Worm (Caenorhabditis elegans) whole organism, late embryonic: Measurements from ENCODE around the gene flp-14.
A peak's percentile ranks its signal among the peaks of the same experiment; 100 is the strongest.

ENCODE experiments used
- C38D4.7 ChIP-seq: fragments of 200-800 bp; sonication (Bioruptor generic); optimal IDR thresholded peaks from 2 replicates; lab custom pipeline; 2018; ENCODE audit warnings: mild to moderate bottlenecking, missing genetic modification characterization, moderate library complexity, missing compliant biosample characterization
- F13H6.1 ChIP-seq: sonication (generic microtip); optimal IDR thresholded peaks from 2 replicates; lab custom pipeline; 2016; ENCODE audit warnings: missing genetic modification characterization, missing compliant biosample characterization
- K02D7.2 ChIP-seq: sonication (generic microtip); optimal IDR thresholded peaks from 2 replicates; lab custom pipeline; 2017; ENCODE audit warnings: mild to moderate bottlenecking, missing genetic modification characterization, missing compliant biosample characterization
- K09A11.1 ChIP-seq: sonication (generic microtip); optimal IDR thresholded peaks from 2 replicates; lab custom pipeline; 2017; ENCODE audit warnings: antibody characterized with exemption, mild to moderate bottlenecking, missing genetic modification characterization, missing compliant biosample characterization; ENCODE audit not compliant: insufficient read depth
- ahr-1 ChIP-seq: sonication (generic microtip); optimal IDR thresholded peaks from 2 replicates; lab custom pipeline; 2016; ENCODE audit warnings: missing genetic modification characterization, missing compliant biosample characterization
- ama-1 ChIP-seq: fragments of 150-350 bp; optimal IDR thresholded peaks from 2 replicates; lab custom pipeline; 2014
- ceh-14 ChIP-seq: sonication (generic microtip); optimal IDR thresholded peaks from 2 replicates; lab custom pipeline; 2016; ENCODE audit warnings: missing genotype, missing genetic modification characterization, missing compliant biosample characterization
- ceh-24 ChIP-seq: sonication (generic microtip); optimal IDR thresholded peaks from 2 replicates; lab custom pipeline; 2016; ENCODE audit warnings: mild to moderate bottlenecking, missing genetic modification characterization, missing compliant biosample characterization
- ceh-31 ChIP-seq: sonication (generic microtip); optimal IDR thresholded peaks from 2 replicates; lab custom pipeline; 2016; ENCODE audit warnings: missing genetic modification characterization, missing compliant biosample characterization
- ceh-34 ChIP-seq: sonication (generic microtip); optimal IDR thresholded peaks from 2 replicates; lab custom pipeline; 2016; ENCODE audit warnings: mild to moderate bottlenecking, missing genetic modification characterization, missing compliant biosample characterization
- ceh-45 ChIP-seq: fragments of 200-800 bp; sonication (Bioruptor generic); IDR thresholded peaks from 2 replicates; pipeline ENCODE4 v1.3.6; 2022; ENCODE audit warnings: missing genetic modification reagents, missing genetic modification characterization, missing compliant biosample characterization
- ceh-48 ChIP-seq: sonication (generic microtip); optimal IDR thresholded peaks from 2 replicates; lab custom pipeline; 2016; ENCODE audit warnings: missing genetic modification characterization, inconsistent platforms, missing compliant biosample characterization
- ceh-9 ChIP-seq: sonication (generic microtip); optimal IDR thresholded peaks from 2 replicates; lab custom pipeline; 2016; ENCODE audit warnings: mild to moderate bottlenecking, missing genetic modification characterization, inconsistent platforms, missing compliant biosample characterization
- elt-2 ChIP-seq: sonication (generic microtip); optimal IDR thresholded peaks from 2 replicates; lab custom pipeline; 2016; ENCODE audit warnings: missing genetic modification reagents, missing genetic modification characterization, missing compliant biosample characterization
- elt-4 ChIP-seq: sonication (generic microtip); optimal IDR thresholded peaks from 2 replicates; lab custom pipeline; 2016; ENCODE audit warnings: missing genetic modification characterization, missing compliant biosample characterization
- ets-4 ChIP-seq: sonication (generic microtip); optimal IDR thresholded peaks from 2 replicates; lab custom pipeline; 2016; ENCODE audit warnings: missing genetic modification characterization, missing compliant biosample characterization
- eyg-1 ChIP-seq: sonication (generic microtip); optimal IDR thresholded peaks from 2 replicates; lab custom pipeline; 2016; ENCODE audit warnings: missing genotype, missing genetic modification characterization, missing compliant biosample characterization
- fkh-10 ChIP-seq: fragments of 150-350 bp; optimal IDR thresholded peaks from 2 replicates; lab custom pipeline; 2014; ENCODE audit warnings: missing biosample characterization, missing genetic modification reagents, missing genetic modification characterization
- fkh-6 ChIP-seq: sonication (generic microtip); optimal IDR thresholded peaks from 2 replicates; lab custom pipeline; 2016; ENCODE audit warnings: missing genetic modification characterization, missing compliant biosample characterization
- hlh-8 ChIP-seq: sonication (generic microtip); optimal IDR thresholded peaks from 2 replicates; lab custom pipeline; 2016; ENCODE audit warnings: missing genotype, missing genetic modification characterization, missing compliant biosample characterization
- lim-6 ChIP-seq: sonication (generic microtip); optimal IDR thresholded peaks from 2 replicates; lab custom pipeline; 2016; ENCODE audit warnings: missing genetic modification characterization, missing compliant biosample characterization
- madf-2 ChIP-seq: sonication (generic microtip); optimal IDR thresholded peaks from 2 replicates; lab custom pipeline; 2017; ENCODE audit warnings: missing genetic modification characterization, missing compliant biosample characterization
- mec-3 ChIP-seq: sonication (generic microtip); optimal IDR thresholded peaks from 2 replicates; lab custom pipeline; 2016; ENCODE audit warnings: borderline replicate concordance, missing genetic modification characterization, missing compliant biosample characterization
- nfya-1 ChIP-seq: sonication (generic microtip); optimal IDR thresholded peaks from 2 replicates; lab custom pipeline; 2017; ENCODE audit warnings: missing genetic modification characterization, mild to moderate bottlenecking, missing compliant biosample characterization, antibody characterized with exemption, moderate library complexity
- nhr-11 ChIP-seq: fragments of 150-350 bp; optimal IDR thresholded peaks from 2 replicates; lab custom pipeline; 2014; ENCODE audit warnings: missing biosample characterization, missing genetic modification characterization
- npax-4 ChIP-seq: sonication (generic microtip); optimal IDR thresholded peaks from 2 replicates; lab custom pipeline; 2016; ENCODE audit warnings: missing genetic modification characterization, missing compliant biosample characterization
- pag-3 ChIP-seq: sonication (generic microtip); optimal IDR thresholded peaks from 2 replicates; lab custom pipeline; 2016; ENCODE audit warnings: missing compliant biosample characterization, missing genetic modification characterization, borderline replicate concordance
- pat-9 ChIP-seq: fragments of 200-800 bp; sonication (Bioruptor generic); optimal IDR thresholded peaks from 2 replicates; lab custom pipeline; 2018; ENCODE audit warnings: mild to moderate bottlenecking, missing genetic modification characterization, moderate library complexity, missing compliant biosample characterization
- ref-2 ChIP-seq: sonication (generic microtip); optimal IDR thresholded peaks from 2 replicates; lab custom pipeline; 2016; ENCODE audit warnings: missing genetic modification characterization, missing compliant biosample characterization
- sdc-2 ChIP-seq: sonication (generic microtip); optimal IDR thresholded peaks from 2 replicates; lab custom pipeline; 2016; ENCODE audit warnings: missing genotype, missing genetic modification characterization, missing compliant biosample characterization
- sox-4 ChIP-seq: sonication (generic microtip); optimal IDR thresholded peaks from 2 replicates; lab custom pipeline; 2017; ENCODE audit warnings: mild to moderate bottlenecking, missing genetic modification characterization, inconsistent platforms, missing compliant biosample characterization
- syd-9 ChIP-seq: sonication (generic microtip); optimal IDR thresholded peaks from 2 replicates; lab custom pipeline; 2016; ENCODE audit warnings: mild to moderate bottlenecking, missing genetic modification characterization, moderate library complexity, missing compliant biosample characterization
- unc-3 ChIP-seq, 2 experiments: fragments of 200-800 bp in 1 of 2; sonication (Bioruptor generic) in 1 of 2; sonication (generic microtip) in 1 of 2; conservative IDR thresholded peaks in 1 of 2; optimal IDR thresholded peaks in 1 of 2; 2 replicates each; pipeline versions ENCODE4 v1.3.6 to Lab custom; 2016 to 2022; ENCODE audit warnings: missing compliant biosample characterization in 2 of 2, missing genetic modification characterization in 2 of 2, missing genetic modification reagents in 1 of 2
- unc-42 ChIP-seq: sonication (generic microtip); optimal IDR thresholded peaks from 2 replicates; lab custom pipeline; 2016; ENCODE audit warnings: missing genotype, missing genetic modification characterization, missing compliant biosample characterization
- zip-5 ChIP-seq: sonication (generic microtip); optimal IDR thresholded peaks from 2 replicates; lab custom pipeline; 2016; ENCODE audit warnings: missing genetic modification characterization, missing compliant biosample characterization

flp-14 gene

DNA sequence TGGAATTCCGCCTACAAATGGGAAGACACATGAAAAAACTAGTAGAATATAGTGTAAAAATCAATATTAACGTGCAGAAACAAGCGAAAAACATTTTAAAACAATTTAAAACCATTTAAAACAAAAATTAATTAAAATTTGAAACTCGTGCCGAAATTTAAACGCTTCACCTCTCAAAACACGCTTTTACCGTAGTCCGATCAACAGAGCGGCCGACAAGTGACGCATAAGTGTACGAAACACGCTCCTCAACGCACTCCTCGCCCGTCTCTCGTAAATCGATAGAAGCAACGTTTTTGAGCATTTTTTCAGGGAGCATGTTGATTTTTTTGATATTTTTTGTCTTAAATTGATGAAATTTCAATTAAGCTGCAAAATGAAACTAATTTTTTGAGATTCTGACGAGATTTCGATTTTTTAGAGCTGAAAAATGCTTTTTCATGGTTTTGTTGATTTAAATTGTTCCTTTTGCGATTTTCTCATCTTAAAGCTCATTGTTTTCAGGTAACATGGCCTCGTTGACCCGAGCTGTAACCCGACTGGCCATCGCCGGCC, 5.2 kb upstream of the flp-14 start, which contains the start of gene cox-5A (continued):
- TF ChIP-seq pat-9 (tag; lab: Kevin White, UChicago) (peak; percentile 41), ceh-45 (0 out of 2 replicates have a peak, but pooled peaks have one; percentile 31), zip-5 (tag; lab: Kevin White, UChicago) (no peak), ahr-1 (tag; lab: Kevin White, UChicago) (peak; percentile 31), sox-4 (no peak), ceh-31 (tag; lab: Kevin White, UChicago) (peak; percentile 99), ets-4 (tag; lab: Kevin White, UChicago) (peak; percentile 61), K02D7.2 (tag; lab: Kevin White, UChicago) (peak; percentile 91), npax-4 (peak; percentile 28), lim-6 (tag; lab: Kevin White, UChicago) (peak; percentile 71), hlh-8 (tag; lab: Kevin White, UChicago) (no peak), ceh-48 (tag; lab: Kevin White, UChicago) (peak; percentile 86), ceh-34 (tag; lab: Kevin White, UChicago) (peak; percentile 91), ceh-24 (no peak), C38D4.7 (GFP tag; lab: Kevin White, UChicago) (no peak), pag-3 (tag; lab: Kevin White, UChicago) (no peak), unc-3 (GFP tag; conservative IDR thresholded peaks at IDR 0.05; lab: Robert Waterston, UW) (no peak), unc-3 (tag; optimal IDR thresholded peaks at IDR 0.05; lab: Kevin White, UChicago) (peak; percentile 24), unc-42 (tag; lab: Kevin White, UChicago) (peak; percentile 98), fkh-10 (peak; percentile 31), ceh-9 (tag; lab: Kevin White, UChicago) (no peak), elt-2 (tag; lab: Kevin White, UChicago) (peak; percentile 65), nhr-11 (no peak), ceh-14 (tag; lab: Kevin White, UChicago) (peak; percentile 92), ref-2 (tag; lab: Kevin White, UChicago) (peak; percentile 90), K09A11.1 (tag; lab: Kevin White, UChicago) (peak; percentile 50), nfya-1 (tag; lab: Kevin White, UChicago) (peak; percentile 99), elt-4 (tag; lab: Kevin White, UChicago) (no peak), fkh-6 (tag; lab: Kevin White, UChicago) (no peak), syd-9 (tag; lab: Kevin White, UChicago) (peak; percentile 32), mec-3 (tag; lab: Kevin White, UChicago) (no peak), F13H6.1 (peak; percentile 43), madf-2 (tag; lab: Kevin White, UChicago) (peak; percentile 52)

- TF ChIP-seq ama-1 (lab: Kevin White, UChicago): peak; percentile 71
- TF ChIP-seq nfya-1 (tag; lab: Kevin White, UChicago): no peak
Measured at ce11 chrIII:12906611-12907037, 3.7 kb upstream of the flp-14 start.

DNA sequence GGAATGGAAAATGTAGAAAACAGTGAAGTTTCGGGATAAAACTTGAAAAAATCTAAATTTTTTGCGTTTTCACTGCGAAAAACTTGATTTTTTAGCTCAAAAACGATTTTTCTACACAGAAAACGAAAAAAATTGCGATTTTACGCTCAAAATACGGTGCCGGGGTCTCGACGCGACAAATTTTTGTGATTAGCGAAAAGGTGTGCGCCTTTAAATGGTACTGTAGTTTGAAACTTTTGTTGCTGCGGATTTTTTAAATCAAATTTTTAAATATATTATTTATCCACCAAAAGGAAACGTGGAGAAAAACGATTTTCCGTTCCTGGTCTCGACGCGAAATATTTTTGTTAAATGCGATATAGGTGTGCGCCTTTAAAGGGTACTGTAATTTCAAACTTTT, 3.1 kb upstream of the flp-14 start:
- TF ChIP-seq nfya-1 (tag; lab: Kevin White, UChicago): no peak
- no peak for TF ChIP-seq ceh-34 (tag; lab: Kevin White, UChicago)
- no peak for TF ChIP-seq eyg-1 (tag; lab: Kevin White, UChicago)
- no peak for TF ChIP-seq mec-3 (tag; lab: Kevin White, UChicago)

DNA sequence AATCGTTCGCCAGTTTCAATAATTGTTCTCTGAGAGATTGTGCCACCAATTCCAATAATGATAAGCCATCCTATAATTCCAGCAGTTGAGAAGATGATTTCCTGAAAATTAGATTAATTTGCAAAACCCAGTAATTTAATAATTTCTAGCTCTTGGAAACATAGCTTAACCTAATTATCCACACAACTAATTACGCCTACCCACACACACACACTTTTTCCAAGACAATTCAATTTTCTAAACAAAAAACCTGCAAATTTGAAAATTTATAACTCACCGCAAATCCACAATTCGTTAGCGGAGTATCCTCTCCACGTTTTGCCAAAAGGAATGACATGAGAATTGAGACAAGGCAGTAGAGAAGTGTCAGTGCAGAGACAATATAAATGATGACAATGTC, 6.1 kb downstream of the flp-14 start:
- peak; percentile 63 for TF ChIP-seq unc-42 (tag; lab: Kevin White, UChicago)
- TF ChIP-seq ceh-9 (tag; lab: Kevin White, UChicago): no peak
- TF ChIP-seq nhr-11: no peak
- TF ChIP-seq sdc-2: no peak
- TF ChIP-seq, all 69 proteins: peak for 1
